Worm (Caenorhabditis elegans): ENCODE results near the gene nta-1.
"Not testable (repeated sequence)": the region's sequence is repeated elsewhere in the genome, so short reads cannot be mapped to it uniquely, and the experiment has no call there.

nta-1 gene

ce11 chrII:3764486-3764885, 20.9 kb upstream of the nta-1 start, which contains the start of gene srx-112:
srx-112 (minus strand) TSS chrII:3764586.
- TF ChIP-seq B0019.2 (GFP tag; conservative IDR thresholded peaks at IDR 0.05): no peak
- no peak for TF ChIP-seq madf-3 (GFP tag; IDR thresholded peaks at IDR 0.05)
- TF ChIP-seq cebp-2 (GFP tag; IDR thresholded peaks at IDR 0.05): no peak
- TF ChIP-seq B0336.3 (GFP tag; IDR thresholded peaks at IDR 0.05): no peak
- no peak for TF ChIP-seq F10E7.11 (tag; optimal IDR thresholded peaks at IDR 0.05)
- no peak for TF ChIP-seq egl-44 (GFP tag; IDR thresholded peaks at IDR 0.05)
- no peak for TF ChIP-seq hrde-1 (tag; optimal IDR thresholded peaks at IDR 0.05; ENCODE audit: borderline replicate concordance)
- TF ChIP-seq lsl-1 (GFP tag; optimal IDR thresholded peaks at IDR 0.05): no peak
- no peak for TF ChIP-seq lsy-27 (tag; optimal IDR thresholded peaks at IDR 0.05; ENCODE audit: borderline replicate concordance, insufficient read depth)
- no peak for TF ChIP-seq attf-5 (GFP tag; optimal IDR thresholded peaks at IDR 0.05)
- no peak for TF ChIP-seq efl-1 (GFP tag; optimal IDR thresholded peaks at IDR 0.05)
- TF ChIP-seq hsf-1 (GFP tag; IDR thresholded peaks at IDR 0.05): no peak

DNA sequence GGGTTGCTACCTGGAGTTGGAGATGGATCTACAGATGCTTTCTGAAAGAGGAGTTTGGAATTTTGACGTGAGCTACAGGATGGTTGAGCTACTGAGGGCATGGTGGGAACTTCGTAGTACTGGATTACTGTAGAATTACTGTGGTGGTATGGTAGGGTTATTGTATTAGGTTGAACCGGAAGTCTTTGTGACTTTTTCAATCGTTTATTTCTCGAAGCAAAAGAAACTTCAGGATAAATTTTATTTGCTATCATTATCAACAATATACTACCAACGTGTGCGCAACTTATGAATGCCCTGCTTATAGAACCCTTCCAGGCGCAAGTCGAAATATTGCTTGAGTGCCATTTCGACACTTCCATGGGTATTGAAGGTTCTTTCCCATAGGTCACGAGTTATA, 18.0 kb upstream of the nta-1 start, which contains the start of gene T24E12.6:
T24E12.6 (minus strand) TSS at position 101 of the 400 bp plus-strand sequence.
- TF ChIP-seq F49E8.2 (tag; optimal IDR thresholded peaks at IDR 0.05; ENCODE audit: insufficient read depth); xnd-1 (tag; optimal IDR thresholded peaks at IDR 0.05); aptf-3 (GFP tag; IDR thresholded peaks at IDR 0.05): not testable (repeated sequence)

ce11 chrII:3759010-3759409, 15.4 kb upstream of the nta-1 start, which contains the start of gene T24E12.12:
T24E12.12 (plus strand) TSS chrII:3759290.
- TF ChIP-seq tbp1 (GFP tag; optimal IDR thresholded peaks at IDR 0.05) (no peak), sea-2 (GFP tag; IDR thresholded peaks at IDR 0.05) (no peak), tlf-1 (GFP tag; optimal IDR thresholded peaks at IDR 0.05) (no peak), D2030.7 (GFP tag; IDR thresholded peaks at IDR 0.05) (no peak), cebp-1 (GFP tag; IDR thresholded peaks at IDR 0.05) (no peak), cebp-1 (tag; optimal IDR thresholded peaks at IDR 0.05) (no peak), lsy-27 (tag; optimal IDR thresholded peaks at IDR 0.05; ENCODE audit: borderline replicate concordance, insufficient read depth) (no peak), madf-3 (GFP tag; IDR thresholded peaks at IDR 0.05) (no peak), nhr-80 (tag; optimal IDR thresholded peaks at IDR 0.05) (no peak), lin-54 (GFP tag; optimal IDR thresholded peaks at IDR 0.05) (no peak), ekl-4 (GFP tag; IDR thresholded peaks at IDR 0.05) (no peak), ceh-79 (tag; optimal IDR thresholded peaks at IDR 0.05) (no peak), nfya-1 (tag; optimal IDR thresholded peaks at IDR 0.05; ENCODE audit: borderline replicate concordance, insufficient read depth) (no peak), T07F8.4 (tag; optimal IDR thresholded peaks at IDR 0.05) (no peak), snpc-3.4 (tag; optimal IDR thresholded peaks at IDR 0.05) (no peak), hlh-12 (tag; optimal IDR thresholded peaks at IDR 0.05) (no peak), unc-130 (GFP tag; optimal IDR thresholded peaks at IDR 0.05) (no peak), lag-1 (GFP tag; IDR thresholded peaks at IDR 0.05) (no peak), attf-6 (GFP tag; IDR thresholded peaks at IDR 0.05) (no peak), dox-1 (GFP tag; IDR thresholded peaks at IDR 0.05) (no peak)

- TF ChIP-seq nfya-2 (GFP tag; IDR thresholded peaks at IDR 0.05) (no peak), rcor-1 (GFP tag; IDR thresholded peaks at IDR 0.05) (no peak), ztf-6 (GFP tag; IDR thresholded peaks at IDR 0.05) (no peak), F49E8.2 (tag; optimal IDR thresholded peaks at IDR 0.05; ENCODE audit: insufficient read depth) (no peak), D2030.7 (GFP tag; IDR thresholded peaks at IDR 0.05) (no peak), ceh-58 (GFP tag; IDR thresholded peaks at IDR 0.05) (no peak), xnd-1 (tag; optimal IDR thresholded peaks at IDR 0.05) (no peak), F52B5.7 (tag; optimal IDR thresholded peaks at IDR 0.05) (no peak), nhr-90 (tag; optimal IDR thresholded peaks at IDR 0.05) (no peak)
These were observed 13.9 kb upstream of the nta-1 start, which contains the start of gene srx-111 for ce11 chrII:3757499-3757898. srx-111 (plus strand) TSS chrII:3757799.

Measured in whole organism, young adult.